Fruit fly (Drosophila melanogaster) whole organism, embryonic: Measurements from ENCODE around the gene tyf.

Source experiments
- CG10979 ChIP-seq: fragments of 200-800 bp; sonication (Bioruptor generic); optimal IDR thresholded peaks from 2 replicates; lab custom pipeline; 2018; ENCODE audit warnings: missing biosample characterization, mild to moderate bottlenecking, missing genetic modification characterization, moderate library complexity
- CG13287 ChIP-seq: fragments of 200-800 bp; sonication (Bioruptor generic); IDR thresholded peaks from 2 replicates; pipeline ENCODE4 v1.3.6; 2022; ENCODE audit warnings: missing biosample characterization, missing genetic modification characterization; ENCODE audit not compliant: partially characterized antibody
- CG13296 ChIP-seq: fragments of 200-800 bp; sonication (Bioruptor generic); optimal IDR thresholded peaks from 3 replicates; lab custom pipeline; 2018; ENCODE audit warnings: missing biosample characterization, mild to moderate bottlenecking, missing genetic modification characterization
- CG14667 ChIP-seq: fragments of 200-800 bp; sonication (Bioruptor generic); IDR thresholded peaks from 2 replicates; pipeline ENCODE4 v1.3.6; 2022; ENCODE audit warnings: missing biosample characterization, missing genetic modification characterization
- CG15073 ChIP-seq: fragments of 200-800 bp; sonication (Bioruptor generic); optimal IDR thresholded peaks from 2 replicates; lab custom pipeline; 2016; ENCODE audit warnings: missing biosample characterization, missing genetic modification characterization
- CG1529 ChIP-seq: fragments of 200-800 bp; sonication (Bioruptor generic); optimal IDR thresholded peaks from 3 replicates; lab custom pipeline; 2018; ENCODE audit warnings: missing biosample characterization, missing genetic modification characterization
- CG15696 ChIP-seq: fragments of 200-800 bp; sonication (Bioruptor generic); optimal IDR thresholded peaks from 2 replicates; lab custom pipeline; 2019; ENCODE audit warnings: missing biosample characterization, mild to moderate bottlenecking, missing genetic modification characterization, moderate library complexity
- CG1602 ChIP-seq: fragments of 200-800 bp; sonication (Bioruptor generic); optimal IDR thresholded peaks from 3 replicates; lab custom pipeline; 2016; ENCODE audit warnings: missing biosample characterization, missing genetic modification characterization
- CG16815 ChIP-seq: fragments of 200-800 bp; sonication (Bioruptor generic); optimal IDR thresholded peaks from 3 replicates; lab custom pipeline; 2017; ENCODE audit warnings: missing biosample characterization, mild to moderate bottlenecking, missing genetic modification characterization
- CG2678 ChIP-seq: fragments of 200-800 bp; sonication (Bioruptor generic); optimal IDR thresholded peaks from 3 replicates; lab custom pipeline; 2019; ENCODE audit warnings: missing biosample characterization, mild to moderate bottlenecking, missing genetic modification characterization, moderate library complexity
- CG31441 ChIP-seq: fragments of 200-800 bp; sonication (Bioruptor generic); IDR thresholded peaks from 2 replicates; pipeline ENCODE4 v1.3.6; 2022; ENCODE audit warnings: missing biosample characterization, missing genetic modification characterization
- CG33213 ChIP-seq: fragments of 200-800 bp; sonication (Bioruptor generic); optimal IDR thresholded peaks from 3 replicates; lab custom pipeline; 2016; ENCODE audit warnings: missing biosample characterization, missing genetic modification characterization
- CG3995 ChIP-seq: fragments of 200-800 bp; sonication (Bioruptor generic); optimal IDR thresholded peaks from 3 replicates; lab custom pipeline; 2016; ENCODE audit warnings: missing biosample characterization, missing genetic modification characterization
- CG6689 ChIP-seq: fragments of 200-800 bp; sonication (Bioruptor generic); IDR thresholded peaks from 2 replicates; pipeline ENCODE4 v1.3.6; 2022; ENCODE audit warnings: missing biosample characterization, missing genetic modification characterization
- CG7357 ChIP-seq: fragments of 200-800 bp; sonication (Bioruptor generic); IDR thresholded peaks from 3 replicates; pipeline ENCODE4 v1.3.6; 2022; ENCODE audit warnings: missing biosample characterization, missing genetic modification characterization
- CG7372 ChIP-seq: fragments of 200-800 bp; sonication (Bioruptor generic); IDR thresholded peaks from 2 replicates; pipeline ENCODE4 v1.3.6; 2022; ENCODE audit warnings: missing biosample characterization, missing genetic modification characterization
- CG8290 ChIP-seq, 3 experiments: fragments of 200-800 bp; sonication (Bioruptor generic); optimal IDR thresholded peaks; 2 replicates each; lab custom pipeline; 2016 to 2019; ENCODE audit warnings: missing biosample characterization in 3 of 3, missing genetic modification characterization in 3 of 3, mild to moderate bottlenecking in 2 of 3, moderate library complexity in 1 of 3
- CG9797 ChIP-seq: fragments of 200-800 bp; sonication (Bioruptor generic); optimal IDR thresholded peaks from 3 replicates; lab custom pipeline; 2018; ENCODE audit warnings: missing biosample characterization, mild to moderate bottlenecking, missing genetic modification characterization
- CkIIα-i1 ChIP-seq: fragments of 200-800 bp; sonication (Bioruptor generic); IDR thresholded peaks from 2 replicates; pipeline ENCODE4 v1.3.6; 2022; ENCODE audit warnings: missing biosample characterization, missing genetic modification characterization
- Dip2 ChIP-seq: fragments of 200-800 bp; sonication (Bioruptor generic); IDR thresholded peaks from 2 replicates; pipeline ENCODE4 v1.3.6; 2022; ENCODE audit warnings: missing biosample characterization, missing genetic modification characterization
- Doc3 ChIP-seq: fragments of 200-800 bp; sonication (Bioruptor generic); IDR thresholded peaks from 3 replicates; pipeline ENCODE4 v1.3.6; 2022; ENCODE audit warnings: missing biosample characterization, missing genetic modification characterization; ENCODE audit not compliant: partially characterized antibody
- Ets97D ChIP-seq: fragments of 200-800 bp; sonication (Bioruptor generic); optimal IDR thresholded peaks from 3 replicates; lab custom pipeline; 2016; ENCODE audit warnings: missing biosample characterization, missing genetic modification characterization
- Fer1 ChIP-seq: fragments of 200-800 bp; sonication (Bioruptor generic); optimal IDR thresholded peaks from 2 replicates; lab custom pipeline; 2017; ENCODE audit warnings: missing biosample characterization, mild to moderate bottlenecking, missing genetic modification characterization
- Fer3 ChIP-seq: fragments of 200-800 bp; sonication (Bioruptor generic); optimal IDR thresholded peaks from 2 replicates; lab custom pipeline; 2018; ENCODE audit warnings: missing biosample characterization, mild to moderate bottlenecking, missing genetic modification characterization, moderate library complexity
- Hr3 ChIP-seq: fragments of 200-800 bp; sonication (Bioruptor generic); optimal IDR thresholded peaks from 3 replicates; lab custom pipeline; 2016; ENCODE audit warnings: missing biosample characterization, missing genetic modification characterization
- NC2β ChIP-seq: fragments of 200-800 bp; sonication (Bioruptor generic); optimal IDR thresholded peaks from 2 replicates; lab custom pipeline; 2016; ENCODE audit warnings: missing biosample characterization, missing genetic modification characterization
- NK7.1 ChIP-seq: fragments of 200-800 bp; sonication (Bioruptor generic); optimal IDR thresholded peaks from 3 replicates; lab custom pipeline; 2016; ENCODE audit warnings: missing biosample characterization, missing genetic modification characterization
- bcd ChIP-seq: fragments of 200-800 bp; sonication (Bioruptor generic); optimal IDR thresholded peaks from 2 replicates; lab custom pipeline; 2017; ENCODE audit warnings: missing biosample characterization, mild to moderate bottlenecking, missing genetic modification characterization
- cad ChIP-seq: fragments of >200 bp; optimal IDR thresholded peaks from 2 replicates; lab custom pipeline; 2017; ENCODE audit warnings: missing biosample characterization, missing genetic modification characterization
- chif ChIP-seq, 2 experiments: fragments of 200-800 bp; sonication (Bioruptor generic); optimal IDR thresholded peaks; 3 replicates each; lab custom pipeline; 2016; ENCODE audit warnings: missing biosample characterization in 2 of 2, missing genetic modification characterization in 2 of 2
- chm ChIP-seq: fragments of 200-800 bp; sonication (Bioruptor generic); IDR thresholded peaks from 2 replicates; pipeline ENCODE4 v1.3.6; 2022; ENCODE audit warnings: missing biosample characterization, missing genetic modification characterization
- dpn ChIP-seq, 2 experiments: fragments of 200-800 bp; sonication (Bioruptor generic); optimal IDR thresholded peaks; 3 replicates each; lab custom pipeline; 2016; ENCODE audit warnings: missing biosample characterization in 2 of 2, missing genetic modification characterization in 2 of 2
- dysf ChIP-seq: fragments of 200-800 bp; sonication (Bioruptor generic); IDR thresholded peaks from 3 replicates; pipeline ENCODE4 v1.3.6; 2022; ENCODE audit warnings: missing biosample characterization, missing genetic modification characterization
- esg ChIP-seq: fragments of 200-800 bp; sonication (Bioruptor generic); conservative IDR thresholded peaks from 2 replicates; pipeline ENCODE4 v1.3.6; 2022; ENCODE audit warnings: missing biosample characterization, missing genetic modification characterization
- fru ChIP-seq: fragments of >200 bp; optimal IDR thresholded peaks from 2 replicates; lab custom pipeline; 2017
- hbn ChIP-seq: fragments of 200-800 bp; sonication (Bioruptor generic); IDR thresholded peaks from 2 replicates; pipeline ENCODE4 v1.3.6; 2022; ENCODE audit warnings: missing biosample characterization, missing genetic modification characterization; ENCODE audit not compliant: partially characterized antibody
- insv ChIP-seq, 2 experiments: fragments of 200-800 bp; sonication (Bioruptor generic); optimal IDR thresholded peaks; 3 replicates each; lab custom pipeline; 2016 to 2018; ENCODE audit warnings: missing biosample characterization in 2 of 2, missing genetic modification characterization in 2 of 2
- knrl ChIP-seq: fragments of 200-800 bp; sonication (Bioruptor generic); IDR thresholded peaks from 3 replicates; pipeline ENCODE4 v1.3.6; 2022; ENCODE audit warnings: missing biosample characterization, missing genetic modification characterization; ENCODE audit not compliant: partially characterized antibody
- nau ChIP-seq: fragments of 200-800 bp; sonication (Bioruptor generic); optimal IDR thresholded peaks from 3 replicates; lab custom pipeline; 2017; ENCODE audit warnings: missing biosample characterization, mild to moderate bottlenecking, missing genetic modification characterization, missing genetic modification reagents
- odd ChIP-seq: fragments of 200-800 bp; sonication (Bioruptor generic); optimal IDR thresholded peaks from 2 replicates; lab custom pipeline; 2017; ENCODE audit warnings: missing biosample characterization, mild to moderate bottlenecking, missing genetic modification characterization
- onecut ChIP-seq: fragments of 200-800 bp; sonication (Bioruptor generic); IDR thresholded peaks from 2 replicates; pipeline ENCODE4 v1.3.6; 2022; ENCODE audit warnings: missing biosample characterization, missing genetic modification characterization
- pan ChIP-seq, 4 experiments: fragments of >200 bp in 3 of 4; fragments of 200-800 bp in 1 of 4; sonication (Bioruptor generic) in 1 of 4; optimal IDR thresholded peaks in 3 of 4; IDR thresholded peaks in 1 of 4; 2 replicates each; pipeline versions ENCODE4 v1.3.6 to Lab custom; 2017 to 2022; ENCODE audit warnings: missing biosample characterization in 2 of 4, missing genetic modification characterization in 2 of 4, mixed read lengths in 1 of 4
- phol ChIP-seq: fragments of 200-800 bp; sonication (Bioruptor generic); optimal IDR thresholded peaks from 3 replicates; lab custom pipeline; 2018; ENCODE audit warnings: missing biosample characterization, mild to moderate bottlenecking, missing genetic modification characterization, moderate library complexity
- schlank ChIP-seq: fragments of 200-800 bp; sonication (Bioruptor generic); optimal IDR thresholded peaks from 2 replicates; lab custom pipeline; 2018; ENCODE audit warnings: missing biosample characterization, mild to moderate bottlenecking, missing genetic modification characterization
- so ChIP-seq: fragments of 200-800 bp; sonication (Bioruptor generic); IDR thresholded peaks from 3 replicates; pipeline ENCODE4 v1.3.6; 2022; ENCODE audit warnings: missing biosample characterization, missing genetic modification characterization
- stc ChIP-seq: fragments of 200-800 bp; sonication (Bioruptor generic); IDR thresholded peaks from 2 replicates; pipeline ENCODE4 v1.3.6; 2022; ENCODE audit warnings: missing biosample characterization, missing genetic modification characterization
- tll ChIP-seq, 2 experiments: fragments of 200-800 bp in 1 of 2; fragments of >200 bp in 1 of 2; sonication (Bioruptor generic) in 1 of 2; optimal IDR thresholded peaks; 2 replicates each; lab custom pipeline; 2017 to 2019; ENCODE audit warnings: missing biosample characterization in 2 of 2, missing genetic modification characterization in 2 of 2, mild to moderate bottlenecking in 1 of 2, moderate library complexity in 1 of 2
- ttk ChIP-seq: fragments of 200-800 bp; sonication (Bioruptor generic); IDR thresholded peaks from 2 replicates; pipeline ENCODE4 v2.1.2; 2022; ENCODE audit warnings: missing biosample characterization, missing genetic modification characterization
- vfl ChIP-seq: fragments of 200-800 bp; sonication (Bioruptor generic); optimal IDR thresholded peaks from 2 replicates; lab custom pipeline; 2016; ENCODE audit warnings: missing biosample characterization, missing genetic modification characterization
- vnd ChIP-seq: fragments of 200-800 bp; sonication (Bioruptor generic); IDR thresholded peaks from 3 replicates; pipeline ENCODE4 v1.3.6; 2022; ENCODE audit warnings: missing biosample characterization, missing genetic modification characterization; ENCODE audit not compliant: partially characterized antibody

tyf gene

DNA sequence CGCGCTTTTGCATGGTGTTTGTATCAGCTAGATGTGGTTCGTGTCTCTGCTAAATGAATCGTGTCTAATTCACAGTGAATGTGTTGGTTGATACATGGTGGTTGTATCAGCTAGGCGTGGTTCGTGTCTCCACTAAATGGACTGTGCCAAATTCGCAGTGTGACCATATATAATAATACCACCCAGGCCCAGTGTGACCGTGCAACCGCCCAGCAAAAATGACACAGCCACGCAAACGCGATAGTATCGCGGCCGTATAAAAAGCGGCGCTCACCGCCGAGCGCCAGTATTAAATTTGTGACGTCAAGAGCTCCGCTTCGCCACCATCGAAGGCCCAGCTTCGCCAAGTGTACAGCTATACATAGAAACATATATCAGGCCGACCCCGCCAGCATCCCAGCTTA is 11.0 kb upstream of the tyf start, which contains the start of gene cib (continued):
- peak in 1 of 2 experiments; percentile 6 for TF ChIP-seq chif (GFP tag; optimal IDR thresholded peaks at IDR 0.05; lab: Kevin White, UChicago)
- TF ChIP-seq Doc3 (GFP tag; lab: Robert Waterston, UW) = peak; percentile 65; the same call in 2 of the 3 replicates
- TF ChIP-seq CG7372 = no peak
- TF ChIP-seq CG13287 (GFP tag; lab: Robert Waterston, UW) = peak; percentile 85
- peak; percentile 56 for TF ChIP-seq CG8290 (GFP tag; optimal IDR thresholded peaks at IDR 0.05; lab: Kevin White, UChicago)
- TF ChIP-seq CG8290 (tag; optimal IDR thresholded peaks at IDR 0.05; lab: Kevin White, UChicago) = peak; percentile 48 to 95
- peak; percentile 67 for TF ChIP-seq vnd (GFP tag; lab: Robert Waterston, UW)
- peak; percentile 94 for TF ChIP-seq CG33213 (GFP tag; lab: Kevin White, UChicago)
- TF ChIP-seq CG15073 = no peak
- TF ChIP-seq CG9797 (GFP tag; lab: Kevin White, UChicago) = peak; percentile 98
- peak; percentile 39; the same call in 1 of the 2 replicates for TF ChIP-seq CG6689
- TF ChIP-seq Ets97D (GFP tag; lab: Kevin White, UChicago) = peak; percentile 83
- no peak for TF ChIP-seq CG2678 (tag; lab: Kevin White, UChicago)
- peak; percentile 56; the same call in 1 of the 2 replicates for TF ChIP-seq chm (GFP tag; lab: Robert Waterston, UW)
- no peak for TF ChIP-seq stc (GFP tag; lab: Robert Waterston, UW)
- no peak for TF ChIP-seq CkIIα-i1 (GFP tag; lab: Robert Waterston, UW)
- TF ChIP-seq esg (GFP tag; lab: Robert Waterston, UW) = no peak
- no peak for TF ChIP-seq onecut (GFP tag; lab: Robert Waterston, UW)
- no peak; the same call in 2 of the 3 replicates for TF ChIP-seq dysf (GFP tag; lab: Robert Waterston, UW)
- no peak for TF ChIP-seq odd (GFP tag; lab: Kevin White, UChicago)
- no peak for TF ChIP-seq CG1602
- peak; percentile 29 for TF ChIP-seq Fer1 (GFP tag; lab: Kevin White, UChicago)
- peak; percentile 65 for TF ChIP-seq NC2β (GFP tag; lab: Kevin White, UChicago)
- peak; percentile 8 for TF ChIP-seq bcd
- peak in 1 of 2 experiments; percentile 50 for TF ChIP-seq dpn (GFP tag; optimal IDR thresholded peaks at IDR 0.05; lab: Kevin White, UChicago)
- TF ChIP-seq CG1529 = no peak
- no peak for TF ChIP-seq CG7357 (GFP tag; lab: Robert Waterston, UW)
- no peak for TF ChIP-seq schlank (tag; lab: Kevin White, UChicago)
- no peak for TF ChIP-seq vfl (GFP tag; lab: Kevin White, UChicago)
- TF ChIP-seq CG14667 (GFP tag; lab: Robert Waterston, UW) = no peak
- no peak for TF ChIP-seq tll (GFP tag; optimal IDR thresholded peaks at IDR 0.05; lab: Kevin White, UChicago)
- TF ChIP-seq NK7.1 (GFP tag; lab: Kevin White, UChicago) = no peak
- peak; percentile 32 for TF ChIP-seq CG13296 (GFP tag; lab: Kevin White, UChicago)
- TF ChIP-seq CG15696 (tag; lab: Kevin White, UChicago) = no peak
- TF ChIP-seq CG16815 (GFP tag; lab: Kevin White, UChicago) = no peak
- TF ChIP-seq CG3995 (GFP tag; lab: Kevin White, UChicago) = no peak
- TF ChIP-seq so (GFP tag; lab: Robert Waterston, UW) = peak; percentile 60; the same call in 2 of the 3 replicates
- no peak for TF ChIP-seq fru (lab: Kevin White, UChicago)
- no peak for TF ChIP-seq pan (optimal IDR thresholded peaks at IDR 0.05; lab: Kevin White, UChicago)
- TF ChIP-seq pan (GFP tag; optimal IDR thresholded peaks at IDR 0.05 in 1 of 2, IDR thresholded peaks at IDR 0.05 in 1 of 2) = no peak
- peak; percentile 81 for TF ChIP-seq hbn (GFP tag; lab: Robert Waterston, UW)
- no peak for TF ChIP-seq Hr3 (GFP tag; lab: Kevin White, UChicago)
- peak; percentile 40 for TF ChIP-seq Fer3
- no peak for TF ChIP-seq ttk (GFP tag; lab: Robert Waterston, UW)
- no peak for TF ChIP-seq cad
- peak; percentile 26 for TF ChIP-seq CG10979 (tag; lab: Kevin White, UChicago)
- TF ChIP-seq nau (GFP tag; lab: Kevin White, UChicago) = no peak
- peak; percentile 39; the same call in 1 of the 2 replicates for TF ChIP-seq CG31441 (GFP tag; lab: Robert Waterston, UW)
- peak; percentile 81 for TF ChIP-seq knrl (GFP tag; lab: Robert Waterston, UW)
- TF ChIP-seq insv (GFP tag; optimal IDR thresholded peaks at IDR 0.05; lab: Kevin White, UChicago) = peak in 1 of 2 experiments; percentile 79
- peak; percentile 59 for TF ChIP-seq phol (tag; lab: Kevin White, UChicago)
- TF ChIP-seq Dip2 (GFP tag; lab: Robert Waterston, UW) = no peak
